Fruit fly (Drosophila melanogaster) whole organism, wandering third instar larva: Measurements from ENCODE around the gene CG7656.

Experiments used
- CG32264 ChIP-seq: fragments of 200-800 bp; sonication (Bioruptor generic); optimal IDR thresholded peaks from 2 replicates; lab custom pipeline; 2016; ENCODE audit warnings: missing biosample characterization, missing genetic modification characterization
- CG9705 ChIP-seq: fragments of 200-800 bp; sonication (Bioruptor generic); optimal IDR thresholded peaks from 2 replicates; lab custom pipeline; 2018; ENCODE audit warnings: missing biosample characterization, mild to moderate bottlenecking, missing genetic modification characterization
- CrebA ChIP-seq: fragments of 200-800 bp; sonication (Bioruptor generic); optimal IDR thresholded peaks from 2 replicates; lab custom pipeline; 2016; ENCODE audit warnings: missing biosample characterization, mild to moderate bottlenecking, missing genetic modification characterization, borderline replicate concordance
- Dfd ChIP-seq: fragments of >200 bp; optimal IDR thresholded peaks from 2 replicates; lab custom pipeline; 2017; ENCODE audit warnings: missing biosample characterization, missing genetic modification characterization
- Dif ChIP-seq: fragments of 200-275, 200-300 bp; sonication (Bioruptor generic); optimal IDR thresholded peaks from 2 replicates; lab custom pipeline; 2018; ENCODE audit warnings: missing biosample characterization, missing genetic modification characterization; ENCODE audit not compliant: partially characterized antibody
- GATAd ChIP-seq: sonication (Bioruptor generic); optimal IDR thresholded peaks from 2 replicates; lab custom pipeline; 2016; ENCODE audit warnings: missing biosample characterization, missing genetic modification characterization
- HLH106 ChIP-seq: fragments of 200-800 bp; optimal IDR thresholded peaks from 3 replicates; lab custom pipeline; 2019; ENCODE audit warnings: missing biosample characterization, mild to moderate bottlenecking, missing genetic modification characterization, moderate library complexity
- Hnf4 ChIP-seq: fragments of 200-800 bp; sonication (Bioruptor generic); optimal IDR thresholded peaks from 2 replicates; lab custom pipeline; 2016; ENCODE audit warnings: missing biosample characterization, mild to moderate bottlenecking, missing genetic modification characterization
- Hr83 ChIP-seq: fragments of 200-300 bp; sonication (Bioruptor generic); optimal IDR thresholded peaks from 2 replicates; lab custom pipeline; 2016; ENCODE audit warnings: missing biosample characterization, mild to moderate bottlenecking, missing genetic modification characterization, moderate library complexity; ENCODE audit not compliant: poor library complexity, severe bottlenecking
- Jra ChIP-seq: sonication (Bioruptor generic); optimal IDR thresholded peaks from 2 replicates; lab custom pipeline; 2016; ENCODE audit warnings: missing biosample characterization, missing genetic modification characterization
- Mio ChIP-seq: sonication (Bioruptor generic); optimal IDR thresholded peaks from 2 replicates; lab custom pipeline; 2016; ENCODE audit warnings: missing biosample characterization, missing genetic modification characterization
- N ChIP-seq: fragments of >200 bp; optimal IDR thresholded peaks from 2 replicates; lab custom pipeline; 2018; ENCODE audit warnings: missing biosample characterization, missing external identifiers, missing genetic modification characterization
- Rel ChIP-seq, 2 experiments: fragments of 200-800 bp; sonication (Bioruptor generic) in 1 of 2; optimal IDR thresholded peaks; 2 replicates in 1 of 2; 3 replicates in 1 of 2; lab custom pipeline; 2016 to 2019; ENCODE audit warnings: mild to moderate bottlenecking in 2 of 2, missing biosample characterization in 2 of 2, missing genetic modification characterization in 2 of 2, moderate library complexity in 1 of 2
- Sp1 ChIP-seq: fragments of 200-800 bp; sonication (Bioruptor generic); optimal IDR thresholded peaks from 3 replicates; lab custom pipeline; 2019; ENCODE audit warnings: missing biosample characterization, mild to moderate bottlenecking, missing genetic modification characterization, moderate library complexity
- Vsx2 ChIP-seq: fragments of 200-300, 225-300 bp; sonication (Bioruptor generic); optimal IDR thresholded peaks from 2 replicates; lab custom pipeline; 2018; ENCODE audit warnings: missing biosample characterization, missing genetic modification characterization; ENCODE audit not compliant: partially characterized antibody
- br ChIP-seq: fragments of 200-800 bp; sonication (Bioruptor generic); optimal IDR thresholded peaks from 2 replicates; lab custom pipeline; 2016; ENCODE audit warnings: missing biosample characterization, missing genetic modification characterization
- dl ChIP-seq, 2 experiments: fragments of 175-275, 200-275 bp in 1 of 2; fragments of 200-275 bp in 1 of 2; sonication (Bioruptor generic); optimal IDR thresholded peaks; lab custom pipeline; 2018; ENCODE audit warnings: mild to moderate bottlenecking in 2 of 2, missing biosample characterization in 2 of 2, missing genetic modification characterization in 2 of 2, moderate library complexity in 2 of 2; ENCODE audit not compliant: partially characterized antibody in 2 of 2, insufficient read depth in 1 of 2
- dsf ChIP-seq: sonication (Bioruptor generic); optimal IDR thresholded peaks from 2 replicates; lab custom pipeline; 2016; ENCODE audit warnings: missing biosample characterization, missing genetic modification characterization, borderline replicate concordance
- ey ChIP-seq: fragments of 200-800 bp; sonication (Bioruptor generic); optimal IDR thresholded peaks from 2 replicates; lab custom pipeline; 2016; ENCODE audit warnings: missing biosample characterization, missing genetic modification characterization
- fru ChIP-seq: fragments of 200-800 bp; sonication (Bioruptor generic); optimal IDR thresholded peaks from 3 replicates; lab custom pipeline; 2016; ENCODE audit warnings: missing biosample characterization, mild to moderate bottlenecking, missing genetic modification characterization
- h ChIP-seq: fragments of 200-800 bp; sonication (Bioruptor generic); optimal IDR thresholded peaks from 3 replicates; lab custom pipeline; 2016; ENCODE audit warnings: missing biosample characterization, mild to moderate bottlenecking, missing genetic modification characterization
- jim ChIP-seq: fragments of 175-275, 200-325 bp; sonication (Bioruptor generic); optimal IDR thresholded peaks from 2 replicates; lab custom pipeline; 2016; ENCODE audit warnings: missing biosample characterization, mild to moderate bottlenecking, missing genetic modification characterization
- pan ChIP-seq: fragments of >200 bp; optimal IDR thresholded peaks from 2 replicates; lab custom pipeline; 2017
- psq ChIP-seq: fragments of 200-800 bp; sonication (Bioruptor generic); optimal IDR thresholded peaks from 3 replicates; lab custom pipeline; 2017; ENCODE audit warnings: missing biosample characterization, mild to moderate bottlenecking, missing genetic modification characterization, moderate library complexity
- rgr ChIP-seq: fragments of 200-800 bp; sonication (Bioruptor generic); optimal IDR thresholded peaks from 3 replicates; lab custom pipeline; 2016; ENCODE audit warnings: missing biosample characterization, mild to moderate bottlenecking, missing genetic modification characterization
- sage ChIP-seq: fragments of 200-800 bp; sonication (Bioruptor generic); optimal IDR thresholded peaks from 2 replicates; lab custom pipeline; 2016; ENCODE audit warnings: missing biosample characterization, mild to moderate bottlenecking, missing genetic modification characterization
- sv ChIP-seq: fragments of 200-800 bp; sonication (Bioruptor generic); optimal IDR thresholded peaks from 3 replicates; lab custom pipeline; 2016; ENCODE audit warnings: missing biosample characterization, missing genetic modification characterization
- tai ChIP-seq: sonication (Bioruptor generic); optimal IDR thresholded peaks from 2 replicates; lab custom pipeline; 2016; ENCODE audit warnings: missing biosample characterization, missing genetic modification characterization

CG7656 gene

dm6 chr3L:15619626-15620247, 31.8 kb upstream of the CG7656 start, which contains the start of gene Phs (continued):
- TF ChIP-seq Hnf4 (GFP tag; lab: Kevin White, UChicago) (peak; percentile 98), Jra (GFP tag; lab: Kevin White, UChicago) (peak; percentile 94), Mio (GFP tag; lab: Kevin White, UChicago) (peak; percentile 81), CG32264 (GFP tag; lab: Kevin White, UChicago) (peak; percentile 89), Rel (GFP tag; optimal IDR thresholded peaks at IDR 0.05; lab: Kevin White, UChicago) (no peak), Rel (tag; optimal IDR thresholded peaks at IDR 0.05; lab: Kevin White, UChicago) (peak; percentile 82), fru (GFP tag; lab: Kevin White, UChicago) (peak; percentile 87), CG9705 (GFP tag; lab: Kevin White, UChicago) (peak; percentile 78), psq (GFP tag; lab: Kevin White, UChicago) (peak; percentile 87), jim (peak; percentile 26)

dm6 chr3L:15616900-15617299, 28.9 kb upstream of the CG7656 start:
- no peak for TF ChIP-seq Vsx2 (GFP tag; lab: Kevin White, UChicago)
- TF ChIP-seq Dfd: no peak
- no peak for TF ChIP-seq dsf (GFP tag; lab: Kevin White, UChicago)
- TF ChIP-seq Dif (GFP tag; lab: Kevin White, UChicago): no peak
- TF ChIP-seq Hnf4 (GFP tag; lab: Kevin White, UChicago): no peak
- no peak for TF ChIP-seq sage (GFP tag; lab: Kevin White, UChicago)
- TF ChIP-seq HLH106 (tag; lab: Kevin White, UChicago): no peak
- TF ChIP-seq tai (GFP tag; lab: Kevin White, UChicago): no peak
- TF ChIP-seq CG32264 (GFP tag; lab: Kevin White, UChicago): no peak
- TF ChIP-seq Sp1 (GFP tag; lab: Kevin White, UChicago): no peak
- TF ChIP-seq Jra (GFP tag; lab: Kevin White, UChicago): no peak
- TF ChIP-seq Mio (GFP tag; lab: Kevin White, UChicago): no peak
- no peak for TF ChIP-seq br (GFP tag; lab: Kevin White, UChicago)
- no peak for TF ChIP-seq GATAd (GFP tag; lab: Kevin White, UChicago)
- TF ChIP-seq rgr (GFP tag; lab: Kevin White, UChicago): no peak
- no peak for TF ChIP-seq N (GFP tag; lab: Kevin White, UChicago)
- TF ChIP-seq sv (GFP tag; lab: Kevin White, UChicago): no peak

- TF ChIP-seq Dfd: no peak
- TF ChIP-seq fru (GFP tag; lab: Kevin White, UChicago): no peak
These were observed 28.5 kb upstream of the CG7656 start for dm6 chr3L:15616490-15616889.

- no peak for TF ChIP-seq jim
- no peak for TF ChIP-seq tai (GFP tag; lab: Kevin White, UChicago)
- TF ChIP-seq br (GFP tag; lab: Kevin White, UChicago): no peak
- TF ChIP-seq h (GFP tag; lab: Kevin White, UChicago): no peak
- TF ChIP-seq HLH106 (tag; lab: Kevin White, UChicago): no peak
- no peak for TF ChIP-seq psq (GFP tag; lab: Kevin White, UChicago)
- TF ChIP-seq ey (GFP tag; lab: Kevin White, UChicago): no peak
- no peak for TF ChIP-seq Rel (GFP tag; optimal IDR thresholded peaks at IDR 0.05; lab: Kevin White, UChicago)
- no peak for TF ChIP-seq Rel (tag; optimal IDR thresholded peaks at IDR 0.05; lab: Kevin White, UChicago)
- TF ChIP-seq CrebA: no peak
- no peak for TF ChIP-seq Dfd
- no peak for TF ChIP-seq dl (GFP tag; optimal IDR thresholded peaks at IDR 0.05; lab: Kevin White, UChicago; ENCODE audit: insufficient read depth in 1 of 2, partially characterized antibody in 2 of 2)
- no peak for TF ChIP-seq Vsx2 (GFP tag; lab: Kevin White, UChicago)
- TF ChIP-seq rgr (GFP tag; lab: Kevin White, UChicago): no peak
- TF ChIP-seq pan (lab: Kevin White, UChicago): no peak
- no peak for TF ChIP-seq dsf (GFP tag; lab: Kevin White, UChicago)
- no peak for TF ChIP-seq CG32264 (GFP tag; lab: Kevin White, UChicago)
- TF ChIP-seq Hr83 (GFP tag; lab: Kevin White, UChicago): no peak
These were observed 24.8 kb upstream of the CG7656 start, which contains the start of gene CG13449 for dm6 chr3L:15612728-15613127. Gene CG13449 (minus strand): TSS chr3L:15612828.
